Worm (Caenorhabditis elegans) whole organism, L3 larva: ENCODE data around the gene ints-6.

ENCODE experiments used
- ZK546.5 ChIP-seq: sonication (generic microtip); optimal IDR thresholded peaks from 2 replicates; lab custom pipeline; 2017; ENCODE audit warnings: missing biosample characterization, missing genetic modification characterization
- elt-1 ChIP-seq: fragments of 150-350 bp; optimal IDR thresholded peaks from 2 replicates; lab custom pipeline; 2014; ENCODE audit warnings: missing biosample characterization, missing genetic modification characterization
- fkh-10 ChIP-seq: sonication (generic microtip); optimal IDR thresholded peaks from 2 replicates; lab custom pipeline; 2017; ENCODE audit warnings: missing biosample characterization, missing genetic modification reagents, missing genetic modification characterization
- hmg-11 ChIP-seq: sonication (generic microtip); optimal IDR thresholded peaks from 2 replicates; lab custom pipeline; 2016; ENCODE audit warnings: missing genetic modification characterization, missing compliant biosample characterization
- jun-1 ChIP-seq: fragments of 150-350 bp; optimal IDR thresholded peaks from 2 replicates; lab custom pipeline; 2014; ENCODE audit warnings: missing biosample characterization, missing genetic modification reagents, missing genetic modification characterization
- nhr-12 ChIP-seq: fragments of 150-350 bp; optimal IDR thresholded peaks from 2 replicates; lab custom pipeline; 2014; ENCODE audit warnings: missing biosample characterization, missing genetic modification characterization
- nhr-237 ChIP-seq: fragments of 150-350 bp; optimal IDR thresholded peaks from 2 replicates; lab custom pipeline; 2014; ENCODE audit warnings: missing biosample characterization, missing genetic modification characterization
- nhr-28 ChIP-seq: fragments of 150-350 bp; optimal IDR thresholded peaks from 2 replicates; lab custom pipeline; 2014; ENCODE audit warnings: missing biosample characterization, missing genetic modification characterization
- pha-4 ChIP-seq: fragments of 150-350 bp; optimal IDR thresholded peaks from 2 replicates; lab custom pipeline; 2014; ENCODE audit warnings: missing biosample characterization, missing genetic modification reagents, missing genetic modification characterization
- sea-2 ChIP-seq: fragments of 150-350 bp; sonication (generic microtip); optimal IDR thresholded peaks from 4 replicates; lab custom pipeline; 2014; ENCODE audit warnings: missing biosample characterization, missing genetic modification reagents, missing genetic modification characterization
- unc-39 ChIP-seq: sonication (generic microtip); optimal IDR thresholded peaks from 4 replicates; lab custom pipeline; 2017; ENCODE audit warnings: missing biosample characterization, missing genetic modification characterization

- TF ChIP-seq nhr-28 (no peak), sea-2 (GFP tag; lab: Kevin White, UChicago) (no peak), jun-1 (no peak), ZK546.5 (tag; lab: Kevin White, UChicago) (no peak), hmg-11 (tag; lab: Kevin White, UChicago) (no peak), nhr-237 (tag; lab: Kevin White, UChicago) (no peak), pha-4 (tag; lab: Kevin White, UChicago) (no peak), unc-39 (tag; lab: Kevin White, UChicago) (no peak), nhr-12 (no peak), fkh-10 (no peak), elt-1 (no peak)
Observed at ce11 chrIV:8728122-8728521, 36.6 kb downstream of the ints-6 start, which contains the start of gene otub-3.
